Worm (Caenorhabditis elegans) whole organism, L3 larva: Measurements from ENCODE around the gene srxa-10.

Experiments used
- ZK546.5 ChIP-seq: sonication (generic microtip); optimal IDR thresholded peaks from 2 replicates; lab custom pipeline; 2017; ENCODE audit warnings: missing biosample characterization, missing genetic modification characterization
- aly-2 ChIP-seq: fragments of 150-350 bp; optimal IDR thresholded peaks from 2 replicates; lab custom pipeline; 2014; ENCODE audit warnings: missing biosample characterization, missing genetic modification characterization
- ama-1 ChIP-seq: fragments of 150-350 bp; optimal IDR thresholded peaks from 2 replicates; lab custom pipeline; 2018
- ceh-16 ChIP-seq: sonication (generic microtip); optimal IDR thresholded peaks from 2 replicates; lab custom pipeline; 2017; ENCODE audit warnings: missing biosample characterization, missing genetic modification characterization
- ceh-28 ChIP-seq: fragments of 150-350 bp; optimal IDR thresholded peaks from 2 replicates; lab custom pipeline; 2014; ENCODE audit warnings: missing biosample characterization, missing genetic modification reagents, missing genetic modification characterization
- ceh-82 ChIP-seq: fragments of 150-350 bp; optimal IDR thresholded peaks from 2 replicates; lab custom pipeline; 2014; ENCODE audit warnings: missing biosample characterization, missing genetic modification characterization
- ceh-9 ChIP-seq: sonication (generic microtip); optimal IDR thresholded peaks from 2 replicates; lab custom pipeline; 2018; ENCODE audit warnings: missing biosample characterization, missing genetic modification characterization
- daf-12 ChIP-seq: fragments of 150-350 bp; optimal IDR thresholded peaks from 2 replicates; lab custom pipeline; 2014; ENCODE audit warnings: missing biosample characterization, missing genetic modification reagents, missing genetic modification characterization
- egl-27 ChIP-seq: sonication (generic microtip); optimal IDR thresholded peaks from 4 replicates; lab custom pipeline; 2017; ENCODE audit warnings: missing biosample characterization, missing genetic modification reagents, missing genetic modification characterization
- elt-2 ChIP-seq: sonication (generic microtip); optimal IDR thresholded peaks from 2 replicates; lab custom pipeline; 2016; ENCODE audit warnings: missing genetic modification reagents, mild to moderate bottlenecking, missing genetic modification characterization, missing compliant biosample characterization
- elt-3 ChIP-seq, 3 experiments: fragments of 150-350 bp in 1 of 3; sonication (generic microtip) in 2 of 3; optimal IDR thresholded peaks; 2 replicates in 2 of 3; 4 replicates in 1 of 3; lab custom pipeline; 2014 to 2017; ENCODE audit warnings: missing biosample characterization in 3 of 3, missing genetic modification characterization in 3 of 3
- eor-1 ChIP-seq, 2 experiments: fragments of 150-350 bp; optimal IDR thresholded peaks; 2 replicates each; lab custom pipeline; 2014 to 2018; ENCODE audit warnings: missing biosample characterization in 2 of 2, missing genetic modification characterization in 2 of 2
- fkh-2 ChIP-seq: fragments of 150-350 bp; optimal IDR thresholded peaks from 2 replicates; lab custom pipeline; 2014; ENCODE audit warnings: missing biosample characterization, missing genetic modification reagents, missing genetic modification characterization
- fos-1 ChIP-seq: fragments of 150-350 bp; optimal IDR thresholded peaks from 2 replicates; lab custom pipeline; 2014; ENCODE audit warnings: missing biosample characterization, missing genetic modification characterization
- hmg-11 ChIP-seq: sonication (generic microtip); optimal IDR thresholded peaks from 2 replicates; lab custom pipeline; 2016; ENCODE audit warnings: missing genetic modification characterization, missing compliant biosample characterization
- jun-1 ChIP-seq: fragments of 150-350 bp; optimal IDR thresholded peaks from 2 replicates; lab custom pipeline; 2014; ENCODE audit warnings: missing biosample characterization, missing genetic modification reagents, missing genetic modification characterization
- lin-15B ChIP-seq: fragments of 150-350 bp; optimal IDR thresholded peaks from 2 replicates; lab custom pipeline; 2014; ENCODE audit warnings: missing biosample characterization, missing genetic modification characterization
- lin-39 ChIP-seq: fragments of 150-350 bp; optimal IDR thresholded peaks from 2 replicates; lab custom pipeline; 2018; ENCODE audit warnings: missing biosample characterization, missing genetic modification reagents, missing genetic modification characterization
- lsy-12 ChIP-seq: sonication (generic microtip); optimal IDR thresholded peaks from 2 replicates; lab custom pipeline; 2016; ENCODE audit warnings: mild to moderate bottlenecking, missing genetic modification characterization, missing compliant biosample characterization
- mdl-1 ChIP-seq: fragments of 150-350 bp; optimal IDR thresholded peaks from 2 replicates; lab custom pipeline; 2014; ENCODE audit warnings: missing biosample characterization, missing genetic modification characterization
- mml-1 ChIP-seq: fragments of 150-350 bp; sonication (generic microtip); optimal IDR thresholded peaks from 3 replicates; lab custom pipeline; 2014; ENCODE audit warnings: missing biosample characterization, missing genetic modification characterization
- nfya-1 ChIP-seq: sonication (generic microtip); optimal IDR thresholded peaks from 2 replicates; lab custom pipeline; 2017; ENCODE audit warnings: missing genetic modification characterization, mild to moderate bottlenecking, missing compliant biosample characterization, antibody characterized with exemption, moderate library complexity; ENCODE audit not compliant: insufficient read depth
- nhr-12 ChIP-seq: fragments of 150-350 bp; optimal IDR thresholded peaks from 2 replicates; lab custom pipeline; 2014; ENCODE audit warnings: missing biosample characterization, missing genetic modification characterization
- nhr-23 ChIP-seq: fragments of 150-350 bp; optimal IDR thresholded peaks from 2 replicates; lab custom pipeline; 2014; ENCODE audit warnings: missing biosample characterization, missing genetic modification reagents, missing genetic modification characterization
- nhr-237 ChIP-seq: fragments of 150-350 bp; optimal IDR thresholded peaks from 2 replicates; lab custom pipeline; 2014; ENCODE audit warnings: missing biosample characterization, missing genetic modification characterization
- nhr-25 ChIP-seq: sonication (generic microtip); optimal IDR thresholded peaks from 2 replicates; lab custom pipeline; 2017; ENCODE audit warnings: missing biosample characterization, missing genetic modification characterization
- nhr-28 ChIP-seq: fragments of 150-350 bp; optimal IDR thresholded peaks from 2 replicates; lab custom pipeline; 2014; ENCODE audit warnings: missing biosample characterization, missing genetic modification characterization
- nhr-43 ChIP-seq: sonication (generic microtip); optimal IDR thresholded peaks from 2 replicates; lab custom pipeline; 2016; ENCODE audit warnings: mild to moderate bottlenecking, missing genetic modification characterization, missing compliant biosample characterization; ENCODE audit not compliant: poor library complexity, severe bottlenecking
- nhr-67 ChIP-seq: fragments of 150-350 bp; optimal IDR thresholded peaks from 2 replicates; lab custom pipeline; 2014; ENCODE audit warnings: missing biosample characterization, missing genetic modification characterization
- nhr-76 ChIP-seq: fragments of 150-350 bp; sonication (generic microtip); optimal IDR thresholded peaks from 5 replicates; lab custom pipeline; 2014; ENCODE audit warnings: missing biosample characterization, missing genetic modification characterization
- nhr-77 ChIP-seq: fragments of 150-350 bp; optimal IDR thresholded peaks from 2 replicates; lab custom pipeline; 2014; ENCODE audit warnings: missing biosample characterization, missing genetic modification characterization
- pha-4 ChIP-seq: fragments of 150-350 bp; optimal IDR thresholded peaks from 2 replicates; lab custom pipeline; 2014; ENCODE audit warnings: missing biosample characterization, missing genetic modification reagents, missing genetic modification characterization
- pqm-1 ChIP-seq: fragments of 150-350 bp; optimal IDR thresholded peaks from 2 replicates; lab custom pipeline; 2017; ENCODE audit warnings: missing biosample characterization, missing genetic modification characterization, inconsistent platforms
- skn-1 ChIP-seq: fragments of 150-350 bp; optimal IDR thresholded peaks from 2 replicates; lab custom pipeline; 2014; ENCODE audit warnings: missing biosample characterization, missing genetic modification characterization
- snpc-4 ChIP-seq: fragments of 150-350 bp; optimal IDR thresholded peaks from 2 replicates; lab custom pipeline; 2014; ENCODE audit warnings: missing biosample characterization, missing genetic modification characterization
- tbx-2 ChIP-seq: sonication (generic microtip); optimal IDR thresholded peaks from 2 replicates; lab custom pipeline; 2016; ENCODE audit warnings: mild to moderate bottlenecking, missing genetic modification characterization, missing compliant biosample characterization
- unc-62 ChIP-seq: fragments of 150-350 bp; sonication (generic microtip); optimal IDR thresholded peaks from 4 replicates; lab custom pipeline; 2014; ENCODE audit warnings: missing biosample characterization, missing genetic modification reagents, missing genetic modification characterization
- zag-1 ChIP-seq: fragments of 150-350 bp; optimal IDR thresholded peaks from 2 replicates; lab custom pipeline; 2014; ENCODE audit warnings: missing biosample characterization, missing genetic modification characterization
- ztf-4 ChIP-seq: fragments of 150-350 bp; optimal IDR thresholded peaks from 2 replicates; lab custom pipeline; 2014; ENCODE audit warnings: missing biosample characterization, missing genetic modification characterization

srxa-10 gene

DNA sequence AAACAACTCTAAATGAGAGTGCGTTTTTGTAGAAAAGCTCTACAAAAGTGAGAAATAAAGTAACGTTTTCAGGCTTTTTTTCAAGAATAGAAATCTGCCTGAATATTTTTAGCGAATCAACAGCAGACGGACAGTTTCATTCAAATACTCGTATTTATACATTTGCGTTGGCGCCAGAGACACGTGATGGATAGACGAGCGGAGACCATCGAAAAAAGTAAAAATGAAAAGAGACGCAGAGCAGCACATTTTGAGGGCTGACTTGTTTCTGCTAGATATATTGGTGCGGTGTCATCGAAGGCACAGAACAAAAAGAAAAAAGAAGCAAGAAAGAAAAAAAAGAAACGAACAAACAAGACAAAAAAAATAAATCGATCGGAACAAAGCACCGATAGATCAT lies 29.7 kb upstream of the srxa-10 start:
- TF ChIP-seq unc-62 (GFP tag; lab: Kevin White, UChicago) (no peak), nhr-12 (tag; lab: Kevin White, UChicago) (no peak), zag-1 (tag; lab: Kevin White, UChicago) (no peak), lin-15B (peak; percentile 11), pqm-1 (tag; lab: Kevin White, UChicago) (peak; percentile 7), hmg-11 (tag; lab: Kevin White, UChicago) (peak; percentile 2), nhr-76 (tag; lab: Kevin White, UChicago) (no peak), daf-12 (tag; lab: Kevin White, UChicago) (no peak), nhr-237 (tag; lab: Kevin White, UChicago) (no peak), ceh-16 (tag; lab: Kevin White, UChicago) (no peak), nhr-25 (no peak), nfya-1 (tag; lab: Kevin White, UChicago) (peak; percentile 56), tbx-2 (tag; lab: Kevin White, UChicago) (no peak), snpc-4 (tag; lab: Kevin White, UChicago) (peak; percentile 16), ztf-4 (tag; lab: Kevin White, UChicago) (no peak), lsy-12 (tag; lab: Kevin White, UChicago) (peak; percentile 28), ZK546.5 (tag; lab: Kevin White, UChicago) (no peak), nhr-28 (tag; lab: Kevin White, UChicago) (no peak), egl-27 (tag; lab: Kevin White, UChicago) (no peak), mml-1 (no peak), lin-39 (tag; lab: Kevin White, UChicago) (peak; percentile 36), nhr-43 (tag; lab: Kevin White, UChicago) (peak; percentile 11), skn-1 (tag; lab: Kevin White, UChicago) (peak; percentile 3), nhr-67 (tag; lab: Kevin White, UChicago) (no peak), ceh-9 (tag; lab: Kevin White, UChicago) (no peak), fos-1 (tag; lab: Kevin White, UChicago) (no peak), elt-2 (tag; lab: Kevin White, UChicago) (peak; percentile 27), elt-3 (tag; optimal IDR thresholded peaks at IDR 0.05; lab: Kevin White, UChicago) (no peak), eor-1 (tag; optimal IDR thresholded peaks at IDR 0.05; lab: Kevin White, UChicago) (no peak), jun-1 (tag; lab: Kevin White, UChicago) (peak; percentile 62), pha-4 (tag; lab: Kevin White, UChicago) (peak; percentile 89), mdl-1 (tag; lab: Kevin White, UChicago) (no peak), ceh-82 (tag; lab: Kevin White, UChicago) (no peak), ceh-28 (tag; lab: Kevin White, UChicago) (no peak), ama-1 (lab: Kevin White, UChicago) (peak; percentile 93), nhr-77 (no peak), nhr-23 (no peak)

DNA sequence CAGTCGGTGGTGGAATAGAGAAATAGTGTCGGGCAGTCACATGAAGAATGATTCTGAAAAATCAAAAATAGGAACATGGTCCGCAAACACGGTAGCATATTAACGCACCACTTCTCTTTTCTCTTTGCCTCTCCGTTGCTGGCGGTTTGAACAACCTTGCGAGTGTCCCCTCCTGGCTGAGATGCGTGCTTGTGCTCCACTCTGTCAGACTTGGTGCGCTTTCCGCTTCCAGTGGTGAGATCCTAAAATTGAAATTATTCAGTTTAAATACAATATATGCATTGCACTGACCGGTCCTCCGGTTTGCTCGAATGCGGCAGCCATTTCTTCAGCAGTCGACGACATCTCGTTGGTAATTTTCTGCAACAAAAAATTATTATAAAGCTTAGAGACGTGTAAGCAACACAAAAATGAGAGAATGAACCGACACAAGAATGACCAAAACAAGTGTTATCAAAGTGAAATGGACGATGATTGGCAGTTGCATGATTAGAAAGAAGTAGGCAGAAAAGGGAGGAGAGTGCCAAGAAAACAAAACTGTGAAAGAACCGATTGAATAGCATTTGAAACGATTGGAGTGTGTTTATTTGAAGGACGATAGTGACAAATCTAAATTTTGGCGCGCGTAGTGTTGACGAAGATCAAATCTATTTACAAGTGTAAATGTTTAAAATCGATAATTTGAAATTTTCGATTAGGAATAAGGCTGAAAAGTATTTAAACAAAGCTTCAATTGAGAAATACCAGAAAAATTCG lies 28.9 kb upstream of the srxa-10 start, which contains the start of gene ZK632.9:
Gene ZK632.9, minus strand, starts transcription at position 360 of the 756 bp plus-strand sequence.
- TF ChIP-seq ceh-28 (tag; lab: Kevin White, UChicago) (peak; percentile 31), ztf-4 (tag; lab: Kevin White, UChicago) (peak; percentile 13), hmg-11 (tag; lab: Kevin White, UChicago) (no peak), fos-1 (tag; lab: Kevin White, UChicago) (no peak), nhr-67 (tag; lab: Kevin White, UChicago) (no peak), ama-1 (lab: Kevin White, UChicago) (peak; percentile 57), nhr-77 (no peak), lin-15B (no peak), nhr-25 (no peak), aly-2 (tag; lab: Kevin White, UChicago) (no peak), elt-2 (tag; lab: Kevin White, UChicago) (peak; percentile 28), nfya-1 (tag; lab: Kevin White, UChicago) (peak; percentile 21), fkh-2 (tag; lab: Kevin White, UChicago) (no peak), daf-12 (tag; lab: Kevin White, UChicago) (no peak)
